Worm (Caenorhabditis elegans): ENCODE data around the gene ndnf-1.
A peak's percentile ranks its signal among the peaks of the same experiment; 100 is the strongest.

The ndnf-1 gene

ce11 chrIV:3035375-3035774 is 6.6 kb upstream of the ndnf-1 start:
- TF ChIP-seq fos-1 (tag; optimal IDR thresholded peaks at IDR 0.05) (no peak), ceh-28 (tag; optimal IDR thresholded peaks at IDR 0.05) (no peak), eor-1 (tag; optimal IDR thresholded peaks at IDR 0.05) (no peak), elt-3 (tag; optimal IDR thresholded peaks at IDR 0.05) (no peak), unc-39 (tag; optimal IDR thresholded peaks at IDR 0.05) (no peak), lin-15B (tag; optimal IDR thresholded peaks at IDR 0.05) (no peak), zag-1 (tag; optimal IDR thresholded peaks at IDR 0.05) (no peak), pqm-1 (tag; optimal IDR thresholded peaks at IDR 0.05) (no peak), nhr-12 (tag; optimal IDR thresholded peaks at IDR 0.05) (no peak), lin-39 (tag; optimal IDR thresholded peaks at IDR 0.05) (no peak), elt-2 (tag; optimal IDR thresholded peaks at IDR 0.05) (no peak), R02D3.7 (tag; optimal IDR thresholded peaks at IDR 0.05) (no peak), ceh-82 (tag; optimal IDR thresholded peaks at IDR 0.05) (no peak), nhr-11 (tag; optimal IDR thresholded peaks at IDR 0.05) (no peak), elt-1 (tag; optimal IDR thresholded peaks at IDR 0.05) (no peak), nhr-25 (tag; optimal IDR thresholded peaks at IDR 0.05) (no peak), egl-5 (tag; optimal IDR thresholded peaks at IDR 0.05) (no peak), lsy-12 (tag; optimal IDR thresholded peaks at IDR 0.05) (no peak), nhr-43 (tag; optimal IDR thresholded peaks at IDR 0.05; ENCODE audit: poor library complexity, severe bottlenecking) (no peak), mml-1 (tag; optimal IDR thresholded peaks at IDR 0.05) (no peak)

ce11 chrIV:3032020-3032419 is 3.3 kb upstream of the ndnf-1 start:
- TF ChIP-seq elt-2 (tag; optimal IDR thresholded peaks at IDR 0.05) (no peak), nhr-237 (tag; optimal IDR thresholded peaks at IDR 0.05) (no peak)

- TF ChIP-seq nfya-1 (tag; optimal IDR thresholded peaks at IDR 0.05; ENCODE audit: insufficient read depth), result peak; percentile 15
- peak; percentile 69 for TF ChIP-seq elt-2 (tag; optimal IDR thresholded peaks at IDR 0.05)
- TF ChIP-seq lin-39 (tag; optimal IDR thresholded peaks at IDR 0.05), result peak; percentile 56
- TF ChIP-seq unc-39 (tag; optimal IDR thresholded peaks at IDR 0.05), result no peak
- TF ChIP-seq pqm-1 (tag; optimal IDR thresholded peaks at IDR 0.05), result peak; percentile 67
- peak; percentile 54 for TF ChIP-seq egl-5 (tag; optimal IDR thresholded peaks at IDR 0.05)
Measured at ce11 chrIV:3029882-3030281, 1.1 kb upstream of the ndnf-1 start.

ce11 chrIV:3025874-3026609 is 2.7 kb downstream of the ndnf-1 start:
- TF ChIP-seq skn-1 (tag; optimal IDR thresholded peaks at IDR 0.05) (no peak), ztf-11 (tag; optimal IDR thresholded peaks at IDR 0.05) (no peak), daf-12 (tag; optimal IDR thresholded peaks at IDR 0.05) (no peak), nhr-11 (tag; optimal IDR thresholded peaks at IDR 0.05) (peak; percentile 44), egl-5 (tag; optimal IDR thresholded peaks at IDR 0.05) (peak; percentile 22), nfya-1 (tag; optimal IDR thresholded peaks at IDR 0.05; ENCODE audit: insufficient read depth) (peak; percentile 14), ceh-28 (tag; optimal IDR thresholded peaks at IDR 0.05) (peak; percentile 62), lin-39 (tag; optimal IDR thresholded peaks at IDR 0.05) (peak; percentile 9)

ce11 chrIV:3019438-3019837 is 9.3 kb downstream of the ndnf-1 start, which contains the start of gene lin-22:
Gene lin-22, plus strand, starts transcription at chrIV:3019738.
- TF ChIP-seq ztf-4 (tag; optimal IDR thresholded peaks at IDR 0.05) (no peak), ceh-9 (tag; optimal IDR thresholded peaks at IDR 0.05) (no peak), skn-1 (tag; optimal IDR thresholded peaks at IDR 0.05) (no peak), R02D3.7 (tag; optimal IDR thresholded peaks at IDR 0.05) (no peak), nhr-43 (tag; optimal IDR thresholded peaks at IDR 0.05; ENCODE audit: poor library complexity, severe bottlenecking) (no peak), nhr-76 (tag; optimal IDR thresholded peaks at IDR 0.05) (no peak), nhr-12 (tag; optimal IDR thresholded peaks at IDR 0.05) (no peak), nhr-67 (tag; optimal IDR thresholded peaks at IDR 0.05) (no peak), ceh-28 (tag; optimal IDR thresholded peaks at IDR 0.05) (no peak), mml-1 (tag; optimal IDR thresholded peaks at IDR 0.05) (no peak), pqm-1 (tag; optimal IDR thresholded peaks at IDR 0.05) (no peak), ceh-82 (tag; optimal IDR thresholded peaks at IDR 0.05) (no peak), ZK546.5 (tag; optimal IDR thresholded peaks at IDR 0.05) (no peak), nhr-28 (tag; optimal IDR thresholded peaks at IDR 0.05) (no peak), ama-1 (optimal IDR thresholded peaks at IDR 0.05) (no peak), fos-1 (tag; optimal IDR thresholded peaks at IDR 0.05) (no peak), lin-39 (tag; optimal IDR thresholded peaks at IDR 0.05) (no peak), egl-27 (tag; optimal IDR thresholded peaks at IDR 0.05) (no peak), lsy-12 (tag; optimal IDR thresholded peaks at IDR 0.05) (no peak)

Data from whole organism, L3 larva.